Worm (Caenorhabditis elegans): ENCODE measurements around the gene R04A9.6.

DNA sequence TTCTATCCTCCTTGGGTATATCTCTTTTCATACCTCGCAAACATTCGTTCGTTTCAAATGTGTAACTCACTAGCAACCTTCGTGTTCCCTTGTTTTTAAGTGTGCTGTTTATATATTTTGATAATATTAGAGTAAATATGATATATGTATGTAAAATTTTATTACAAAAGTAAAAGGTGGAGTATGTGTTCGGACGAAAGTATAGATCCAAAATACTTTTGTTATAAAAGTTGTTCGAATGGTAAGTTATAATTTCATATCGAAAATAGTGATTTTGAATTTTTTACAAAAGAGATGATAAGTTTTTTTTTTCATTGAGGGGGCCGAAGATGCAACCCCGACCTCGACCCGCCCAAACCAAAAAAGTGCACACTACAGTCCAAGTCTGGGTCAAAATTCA lies 39.6 kb upstream of the R04A9.6 start, which contains the start of gene C04E7.1:
- TF ChIP-seq lin-13 (tag; optimal IDR thresholded peaks at IDR 0.05): no peak
- TF ChIP-seq pha-4 (tag; optimal IDR thresholded peaks at IDR 0.05): no peak
- TF ChIP-seq lsy-2 (tag; optimal IDR thresholded peaks at IDR 0.05): no peak
